Fruit fly (Drosophila melanogaster): ENCODE measurements around the gene mus304.

mus304 gene

dm6 chr3L:18144620-18145019, 35.0 kb downstream of the mus304 start (continued):
- TF ChIP-seq CG6854 (GFP tag; optimal IDR thresholded peaks at IDR 0.05) (peak; percentile 20), bsh (GFP tag; optimal IDR thresholded peaks at IDR 0.05) (no peak), Meics (GFP tag; optimal IDR thresholded peaks at IDR 0.05) (peak; percentile 18), Dad (GFP tag; optimal IDR thresholded peaks at IDR 0.05) (no peak), org-1 (GFP tag; optimal IDR thresholded peaks at IDR 0.05) (no peak), Med (GFP tag) (peak; percentile 67), CG9817 (tag; optimal IDR thresholded peaks at IDR 0.05) (no peak), CrebB (tag; optimal IDR thresholded peaks at IDR 0.05) (peak; percentile 39), schlank (tag; optimal IDR thresholded peaks at IDR 0.05) (peak; percentile 5), CG18599 (GFP tag; optimal IDR thresholded peaks at IDR 0.05) (peak; percentile 52), chif (GFP tag; optimal IDR thresholded peaks at IDR 0.05) (peak in 1 of 2 experiments; percentile 1), PHDP (tag; optimal IDR thresholded peaks at IDR 0.05) (peak; percentile 49), ttk (GFP tag; IDR thresholded peaks at IDR 0.05) (no peak), HmgD (GFP tag; optimal IDR thresholded peaks at IDR 0.05) (no peak), ATbp (GFP tag; optimal IDR thresholded peaks at IDR 0.05) (peak; percentile 46), CG17361 (GFP tag; IDR thresholded peaks at IDR 0.05) (no peak), Vsx1 (GFP tag; optimal IDR thresholded peaks at IDR 0.05) (peak; percentile 24), CG3281 (GFP tag; optimal IDR thresholded peaks at IDR 0.05) (peak; percentile 32), Bdp1 (GFP tag; optimal IDR thresholded peaks at IDR 0.05) (no peak), wek (GFP tag; optimal IDR thresholded peaks at IDR 0.05) (no peak), CG33213 (GFP tag; optimal IDR thresholded peaks at IDR 0.05) (no peak), CHES-1-like (GFP tag; optimal IDR thresholded peaks at IDR 0.05) (peak; percentile 8), CG12769 (tag; optimal IDR thresholded peaks at IDR 0.05) (peak; percentile 73), CG1233 (GFP tag; optimal IDR thresholded peaks at IDR 0.05) (no peak), CG13894 (tag; optimal IDR thresholded peaks at IDR 0.05) (peak; percentile 3), CG15269 (tag; optimal IDR thresholded peaks at IDR 0.05) (peak; percentile 6), CG1792 (GFP tag; optimal IDR thresholded peaks at IDR 0.05) (peak; percentile 2), sob (GFP tag; IDR thresholded peaks at IDR 0.05) (peak; percentile 15; the same call in 1 of the 2 replicates), Bteb2 (GFP tag; optimal IDR thresholded peaks at IDR 0.05) (peak; percentile 3), seq (GFP tag; IDR thresholded peaks at IDR 0.05) (peak; percentile 12; the same call in 1 of the 2 replicates), CG6175 (GFP tag; IDR thresholded peaks at IDR 0.05) (no peak), CG13296 (GFP tag; optimal IDR thresholded peaks at IDR 0.05) (peak; percentile 28), Atf6 (GFP tag; IDR thresholded peaks at IDR 0.05) (peak; percentile 41; the same call in 1 of the 2 replicates), CG15514 (GFP tag; optimal IDR thresholded peaks at IDR 0.05) (peak; percentile 44), chinmo (GFP tag; IDR thresholded peaks at IDR 0.05; ENCODE audit: partially characterized antibody) (peak; percentile 77; the same call in 1 of the 4 replicates)

DNA sequence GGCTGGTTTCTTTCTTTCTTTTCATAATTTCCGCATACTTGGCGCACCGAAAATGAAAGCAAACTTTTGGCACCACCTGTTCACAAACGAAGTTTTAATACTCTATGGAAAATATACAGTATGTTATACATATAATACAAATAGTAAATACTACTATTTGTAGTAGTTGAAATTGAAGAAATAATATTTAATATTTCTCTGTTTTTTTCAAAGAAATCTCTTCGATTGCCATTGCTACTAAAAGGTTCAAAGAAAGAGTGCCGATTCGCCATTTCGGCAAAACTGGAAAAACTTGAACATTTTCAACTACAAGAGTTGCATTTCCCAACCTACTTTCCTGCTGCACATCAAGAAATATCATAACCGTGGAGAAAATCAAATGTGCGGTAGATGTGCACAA, 37.2 kb downstream of the mus304 start:
- no peak for TF ChIP-seq tin (GFP tag; optimal IDR thresholded peaks at IDR 0.05)
- peak; percentile 53 for TF ChIP-seq Drgx (GFP tag; IDR thresholded peaks at IDR 0.05)

- TF ChIP-seq Med (GFP tag) (peak; percentile 22), slbo (GFP tag; IDR thresholded peaks at IDR 0.05) (no peak), CG15514 (GFP tag; optimal IDR thresholded peaks at IDR 0.05) (peak; percentile 93), Ets65A (GFP tag) (peak; percentile 49), CG10209 (GFP tag; optimal IDR thresholded peaks at IDR 0.05) (no peak)
These were observed 38.0 kb downstream of the mus304 start for dm6 chr3L:18147596-18147995.
